Fruit fly (Drosophila melanogaster) whole organism, embryonic: Measurements from ENCODE around the gene Neto.

Experiments
- Antp ChIP-seq: fragments of 200-800 bp; sonication (Bioruptor generic); optimal IDR thresholded peaks from 3 replicates; lab custom pipeline; 2016; ENCODE audit warnings: missing biosample characterization, missing genetic modification characterization
- Awh ChIP-seq: fragments of 200-800 bp; sonication (Bioruptor generic); IDR thresholded peaks from 2 replicates; pipeline ENCODE4, ENCODE4 v1.3.6; 2022; ENCODE audit warnings: missing biosample characterization, missing genetic modification characterization
- B-H2 ChIP-seq: fragments of 200-800 bp; sonication (Bioruptor generic); optimal IDR thresholded peaks from 2 replicates; lab custom pipeline; 2018; ENCODE audit warnings: missing biosample characterization, mild to moderate bottlenecking, missing genetic modification characterization
- Bdp1 ChIP-seq: fragments of 200-800 bp; sonication (Bioruptor generic); optimal IDR thresholded peaks from 3 replicates; lab custom pipeline; 2016; ENCODE audit warnings: missing biosample characterization, missing genetic modification characterization
- CG10209 ChIP-seq: fragments of 200-800 bp; sonication (Bioruptor generic); optimal IDR thresholded peaks from 3 replicates; lab custom pipeline; 2017; ENCODE audit warnings: missing biosample characterization, mild to moderate bottlenecking, missing genetic modification characterization, missing genetic modification reagents
- CG10321 ChIP-seq: fragments of 200-800 bp; sonication (Bioruptor generic); IDR thresholded peaks from 2 replicates; pipeline ENCODE4 v1.3.6; 2022; ENCODE audit warnings: missing biosample characterization, missing genetic modification characterization
- CG10543 ChIP-seq: fragments of 200-800 bp; sonication (Bioruptor generic); optimal IDR thresholded peaks from 3 replicates; lab custom pipeline; 2017; ENCODE audit warnings: missing biosample characterization, mild to moderate bottlenecking, missing genetic modification characterization, moderate library complexity
- CG10654 ChIP-seq: fragments of 200-800 bp; sonication (Bioruptor generic); optimal IDR thresholded peaks from 2 replicates; lab custom pipeline; 2016; ENCODE audit warnings: missing biosample characterization, missing genetic modification characterization
- CG14860 ChIP-seq: fragments of 200-800 bp; sonication (Bioruptor generic); IDR thresholded peaks from 3 replicates; pipeline ENCODE4 v1.3.6; 2022; ENCODE audit warnings: missing biosample characterization, missing genetic modification characterization; ENCODE audit not compliant: partially characterized antibody
- CG15514 ChIP-seq: fragments of 200-800 bp; sonication (Bioruptor generic); optimal IDR thresholded peaks from 3 replicates; lab custom pipeline; 2017; ENCODE audit warnings: missing biosample characterization, missing genetic modification characterization, mild to moderate bottlenecking, moderate library complexity, missing genetic modification reagents
- CG17802 ChIP-seq: fragments of 200-800 bp; sonication (Bioruptor generic); optimal IDR thresholded peaks from 2 replicates; lab custom pipeline; 2018; ENCODE audit warnings: missing biosample characterization, mild to moderate bottlenecking, missing genetic modification characterization, moderate library complexity
- CG2129 ChIP-seq: fragments of 200-800 bp; sonication (Bioruptor generic); IDR thresholded peaks from 2 replicates; pipeline ENCODE4 v1.3.6; 2022; ENCODE audit warnings: missing biosample characterization, missing genetic modification characterization; ENCODE audit not compliant: partially characterized antibody
- CG2712 ChIP-seq: fragments of 200-800 bp; optimal IDR thresholded peaks from 3 replicates; lab custom pipeline; 2019; ENCODE audit warnings: missing biosample characterization, mild to moderate bottlenecking, missing genetic modification characterization, moderate library complexity
- CG33213 ChIP-seq: fragments of 200-800 bp; sonication (Bioruptor generic); optimal IDR thresholded peaks from 3 replicates; lab custom pipeline; 2016; ENCODE audit warnings: missing biosample characterization, missing genetic modification characterization
- CG3726 ChIP-seq: fragments of 200-800 bp; sonication (Bioruptor generic); IDR thresholded peaks from 3 replicates; pipeline ENCODE4, ENCODE4 v1.3.6; 2022; ENCODE audit warnings: missing biosample characterization, missing genetic modification characterization
- CG4360 ChIP-seq: fragments of 200-800 bp; sonication (Bioruptor generic); IDR thresholded peaks from 2 replicates; pipeline ENCODE4 v1.3.6; 2022; ENCODE audit warnings: missing biosample characterization, missing genetic modification characterization
- CG5180 ChIP-seq: fragments of 200-800 bp; sonication (Bioruptor generic); optimal IDR thresholded peaks from 3 replicates; lab custom pipeline; 2017; ENCODE audit warnings: missing biosample characterization, missing genetic modification characterization, mild to moderate bottlenecking, moderate library complexity, missing genetic modification reagents
- CG6813 ChIP-seq: fragments of 200-800 bp; sonication (Bioruptor generic); optimal IDR thresholded peaks from 2 replicates; lab custom pipeline; 2017; ENCODE audit warnings: missing biosample characterization, missing genetic modification characterization, mild to moderate bottlenecking, moderate library complexity, missing genetic modification reagents
- CG9727 ChIP-seq: fragments of 200-800 bp; sonication (Bioruptor generic); optimal IDR thresholded peaks from 3 replicates; lab custom pipeline; 2017; ENCODE audit warnings: missing biosample characterization, mild to moderate bottlenecking, missing genetic modification characterization
- Dad ChIP-seq: fragments of 200-800 bp; sonication (Bioruptor generic); optimal IDR thresholded peaks from 3 replicates; lab custom pipeline; 2016; ENCODE audit warnings: missing biosample characterization, missing genetic modification characterization
- Doc2 ChIP-seq: fragments of 200-800 bp; sonication (Bioruptor generic); IDR thresholded peaks from 2 replicates; pipeline ENCODE4 v1.3.6; 2022; ENCODE audit warnings: missing biosample characterization, missing genetic modification characterization
- Ets97D ChIP-seq: fragments of 200-800 bp; sonication (Bioruptor generic); optimal IDR thresholded peaks from 3 replicates; lab custom pipeline; 2016; ENCODE audit warnings: missing biosample characterization, missing genetic modification characterization
- H2.0 ChIP-seq: fragments of 200-800 bp; sonication (Bioruptor generic); IDR thresholded peaks from 2 replicates; pipeline ENCODE4 v1.3.6; 2022; ENCODE audit warnings: missing biosample characterization, missing genetic modification characterization
- HLH3B ChIP-seq: fragments of 200-800 bp; sonication (Bioruptor generic); IDR thresholded peaks from 2 replicates; pipeline ENCODE4 v1.3.6; 2022; ENCODE audit warnings: missing biosample characterization, missing genetic modification characterization
- Kr ChIP-seq: fragments of 200-800 bp; sonication (Bioruptor generic); optimal IDR thresholded peaks from 2 replicates; lab custom pipeline; 2017; ENCODE audit warnings: missing biosample characterization, mild to moderate bottlenecking, missing genetic modification characterization
- Lpt ChIP-seq: fragments of >200 bp; optimal IDR thresholded peaks from 2 replicates; lab custom pipeline; 2018; ENCODE audit warnings: missing biosample characterization, missing genetic modification characterization
- PHDP ChIP-seq: fragments of 200-800 bp; sonication (Bioruptor generic); optimal IDR thresholded peaks from 3 replicates; lab custom pipeline; 2018; ENCODE audit warnings: missing biosample characterization, mild to moderate bottlenecking, missing genetic modification characterization, moderate library complexity
- Pdp1 ChIP-seq, 2 experiments: fragments of 200-800 bp; sonication (Bioruptor generic); optimal IDR thresholded peaks; 3 replicates each; lab custom pipeline; 2016; ENCODE audit warnings: missing biosample characterization in 2 of 2, missing genetic modification characterization in 2 of 2, mild to moderate bottlenecking in 1 of 2, moderate library complexity in 1 of 2
- Ptx1 ChIP-seq: fragments of 200-800 bp; sonication (Bioruptor generic); IDR thresholded peaks from 2 replicates; pipeline ENCODE4 v1.3.6; 2022; ENCODE audit warnings: missing biosample characterization, missing genetic modification characterization
- Sox100B ChIP-seq: fragments of 200-800 bp; sonication (Bioruptor generic); optimal IDR thresholded peaks from 3 replicates; lab custom pipeline; 2018; ENCODE audit warnings: missing biosample characterization, mild to moderate bottlenecking, missing genetic modification characterization
- Sox102F ChIP-seq: fragments of 200-800 bp; sonication (Bioruptor generic); optimal IDR thresholded peaks from 2 replicates; lab custom pipeline; 2018; ENCODE audit warnings: missing biosample characterization, mild to moderate bottlenecking, missing genetic modification characterization, moderate library complexity
- Stat92E ChIP-seq, 3 experiments: fragments of >200 bp in 2 of 3; fragments of 200-800 bp in 1 of 3; sonication (Bioruptor generic) in 1 of 3; optimal IDR thresholded peaks; 2 replicates each; lab custom pipeline; 2017 to 2019; ENCODE audit warnings: missing biosample characterization in 3 of 3, missing genetic modification characterization in 3 of 3, mild to moderate bottlenecking in 1 of 3, moderate library complexity in 1 of 3
- Tbp ChIP-seq: fragments of >200 bp; optimal IDR thresholded peaks from 2 replicates; lab custom pipeline; 2018; ENCODE audit warnings: missing biosample characterization, missing genetic modification characterization
- Vsx1 ChIP-seq: fragments of 200-800 bp; sonication (Bioruptor generic); optimal IDR thresholded peaks from 2 replicates; lab custom pipeline; 2017; ENCODE audit warnings: missing biosample characterization, mild to moderate bottlenecking, missing genetic modification characterization, missing genetic modification reagents
- ac ChIP-seq: fragments of 200-800 bp; sonication (Bioruptor generic); optimal IDR thresholded peaks from 3 replicates; lab custom pipeline; 2017; ENCODE audit warnings: missing biosample characterization, mild to moderate bottlenecking, missing genetic modification characterization
- cwo ChIP-seq: fragments of 200-800 bp; sonication (Bioruptor generic); optimal IDR thresholded peaks from 3 replicates; lab custom pipeline; 2017; ENCODE audit warnings: missing biosample characterization, missing genetic modification characterization, mild to moderate bottlenecking, moderate library complexity, missing genetic modification reagents
- dysf ChIP-seq: fragments of 200-800 bp; sonication (Bioruptor generic); IDR thresholded peaks from 3 replicates; pipeline ENCODE4 v1.3.6; 2022; ENCODE audit warnings: missing biosample characterization, missing genetic modification characterization
- hb ChIP-seq: fragments of 200-800 bp; sonication (Bioruptor generic); IDR thresholded peaks from 3 replicates; pipeline ENCODE4 v1.3.6; 2022; ENCODE audit warnings: missing biosample characterization, missing genetic modification characterization; ENCODE audit not compliant: partially characterized antibody
- inv ChIP-seq: fragments of 200-800 bp; sonication (Bioruptor generic); IDR thresholded peaks from 2 replicates; pipeline ENCODE4 v1.3.6; 2022; ENCODE audit warnings: missing biosample characterization, missing genetic modification characterization; ENCODE audit not compliant: partially characterized antibody
- jigr1 ChIP-seq: fragments of 200-800 bp; sonication (Bioruptor generic); IDR thresholded peaks from 3 replicates; pipeline ENCODE4 v1.3.6; 2022; ENCODE audit warnings: missing biosample characterization, missing genetic modification characterization
- kay ChIP-seq: fragments of 200-800 bp; sonication (Bioruptor generic); optimal IDR thresholded peaks from 2 replicates; lab custom pipeline; 2016; ENCODE audit warnings: missing biosample characterization, missing genetic modification characterization
- lilli ChIP-seq: fragments of 200-800 bp; sonication (Bioruptor generic); optimal IDR thresholded peaks from 3 replicates; lab custom pipeline; 2016; ENCODE audit warnings: missing biosample characterization, missing genetic modification characterization
- nom ChIP-seq: fragments of 200-800 bp; sonication (Bioruptor generic); optimal IDR thresholded peaks from 2 replicates; lab custom pipeline; 2017; ENCODE audit warnings: missing biosample characterization, missing genetic modification characterization, mild to moderate bottlenecking, moderate library complexity, missing genetic modification reagents
- odd ChIP-seq: fragments of 200-800 bp; sonication (Bioruptor generic); optimal IDR thresholded peaks from 2 replicates; lab custom pipeline; 2017; ENCODE audit warnings: missing biosample characterization, mild to moderate bottlenecking, missing genetic modification characterization
- ro ChIP-seq: fragments of 200-800 bp; sonication (Bioruptor generic); IDR thresholded peaks from 2 replicates; pipeline ENCODE4 v1.3.6; 2022; ENCODE audit warnings: missing biosample characterization, missing genetic modification characterization
- sens ChIP-seq: fragments of 200-800 bp; sonication (Bioruptor generic); peaks from one replicate; lab custom pipeline; 2016; ENCODE audit warnings: missing biosample characterization, missing genetic modification characterization
- sob ChIP-seq: fragments of 200-800 bp; sonication (Bioruptor generic); IDR thresholded peaks from 2 replicates; pipeline ENCODE4 v1.3.6; 2022; ENCODE audit warnings: missing biosample characterization, missing genetic modification characterization
- unpg ChIP-seq: fragments of 200-800 bp; sonication (Bioruptor generic); optimal IDR thresholded peaks from 3 replicates; lab custom pipeline; 2018; ENCODE audit warnings: missing biosample characterization, mild to moderate bottlenecking, missing genetic modification characterization, moderate library complexity

Neto gene

dm6 chrX:13568127-13568526 lies 122.4 kb downstream of the Neto start (continued):
- TF ChIP-seq H2.0 (GFP tag; lab: Robert Waterston, UW) (no peak), CG10321 (no peak), CG17802 (tag; lab: Kevin White, UChicago) (no peak), kay (GFP tag; lab: Kevin White, UChicago) (no peak), ac (GFP tag; lab: Kevin White, UChicago) (no peak), lilli (GFP tag; lab: Kevin White, UChicago) (no peak), CG14860 (GFP tag; lab: Robert Waterston, UW) (no peak), CG6813 (GFP tag; lab: Kevin White, UChicago) (no peak), hb (no peak), CG2129 (GFP tag; lab: Robert Waterston, UW) (no peak), Kr (no peak), CG33213 (GFP tag; lab: Kevin White, UChicago) (no peak), inv (no peak), CG9727 (GFP tag; lab: Kevin White, UChicago) (no peak), jigr1 (GFP tag; lab: Robert Waterston, UW) (no peak), Stat92E (GFP tag; optimal IDR thresholded peaks at IDR 0.05; lab: Kevin White, UChicago) (no peak), Tbp (GFP tag; lab: Kevin White, UChicago) (no peak), unpg (GFP tag; lab: Kevin White, UChicago) (peak; percentile 25)

DNA sequence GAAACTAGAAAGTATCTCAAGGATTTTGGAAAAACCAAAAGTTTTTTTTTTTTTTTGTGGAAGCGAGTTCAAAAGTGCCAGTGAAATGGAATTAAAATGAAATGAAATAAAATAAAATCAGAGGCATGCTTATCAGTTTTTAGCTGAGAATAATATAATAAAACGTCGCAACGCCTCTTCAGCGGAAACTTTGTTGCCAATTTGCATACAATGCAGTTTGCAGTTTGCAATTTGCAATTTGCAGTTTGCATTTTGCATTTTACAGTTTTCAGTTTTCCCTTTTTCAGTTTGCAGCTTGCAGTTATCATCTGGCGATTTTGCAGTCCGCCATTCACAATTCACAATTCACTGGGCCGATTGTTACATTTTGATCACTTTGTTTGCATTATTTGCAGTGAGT lies 123.1 kb downstream of the Neto start:
- TF ChIP-seq sens (GFP tag; lab: Kevin White, UChicago) (peak; percentile 1), nom (GFP tag; lab: Kevin White, UChicago) (no peak)
- TF ChIP-seq, all 482 proteins: peak for 1

DNA sequence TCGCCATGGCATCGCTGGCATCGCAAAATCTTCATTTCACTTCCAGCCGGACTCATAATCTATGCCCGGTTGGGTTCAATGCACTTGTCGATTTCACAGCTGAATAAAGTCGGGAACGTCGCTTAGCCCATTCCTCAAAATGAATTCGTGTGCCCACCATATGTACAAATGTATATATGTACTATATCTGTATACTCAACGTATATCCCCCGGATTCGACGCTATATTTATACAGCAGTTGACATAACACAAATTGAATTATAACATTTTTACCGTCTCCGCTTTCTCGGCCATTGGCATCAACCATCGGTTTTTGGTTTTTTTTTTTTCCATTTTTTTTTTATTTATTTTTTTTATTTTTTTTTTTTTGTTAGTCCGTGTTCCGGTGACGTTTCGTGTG lies 124.6 kb downstream of the Neto start:
- TF ChIP-seq CG4360 (GFP tag; lab: Robert Waterston, UW) (no peak), CG10209 (peak; percentile 21), CG5180 (GFP tag; lab: Kevin White, UChicago) (peak; percentile 10), sob (GFP tag; lab: Robert Waterston, UW) (0 out of 2 replicates have a peak, but pooled peaks have one; percentile 25), Lpt (GFP tag; lab: Kevin White, UChicago) (no peak), Pdp1 (GFP tag; optimal IDR thresholded peaks at IDR 0.05; lab: Kevin White, UChicago) (peak in 1 of 2 experiments; percentile 37), B-H2 (GFP tag; lab: Kevin White, UChicago) (peak; percentile 15), Vsx1 (GFP tag; lab: Kevin White, UChicago) (no peak), cwo (GFP tag; lab: Kevin White, UChicago) (peak; percentile 9), Bdp1 (GFP tag; lab: Kevin White, UChicago) (peak; percentile 1), odd (GFP tag; lab: Kevin White, UChicago) (peak; percentile 7), PHDP (tag; lab: Kevin White, UChicago) (peak; percentile 17), ro (GFP tag; lab: Robert Waterston, UW) (no peak), inv (no peak), CG10654 (GFP tag; lab: Kevin White, UChicago) (no peak), CG10543 (peak; percentile 44), Sox102F (GFP tag; lab: Kevin White, UChicago) (peak; percentile 6), Ets97D (GFP tag; lab: Kevin White, UChicago) (no peak), CG2712 (tag; lab: Kevin White, UChicago) (no peak), Ptx1 (GFP tag; lab: Robert Waterston, UW) (no peak), Awh (GFP tag; lab: Robert Waterston, UW) (peak; percentile 66; the same call in 1 of the 2 replicates), CG15514 (GFP tag; lab: Kevin White, UChicago) (peak; percentile 34), Antp (GFP tag; lab: Kevin White, UChicago) (no peak), Sox100B (GFP tag; lab: Kevin White, UChicago) (peak; percentile 10), HLH3B (GFP tag; lab: Robert Waterston, UW) (no peak; the same call in 1 of the 2 replicates), dysf (GFP tag; lab: Robert Waterston, UW) (0 out of 3 replicates have a peak, but pooled peaks have one; percentile 28), CG3726 (GFP tag; lab: Robert Waterston, UW) (no peak), Doc2 (GFP tag; lab: Robert Waterston, UW) (no peak), Dad (GFP tag; lab: Kevin White, UChicago) (no peak)
